Fruit fly (Drosophila melanogaster): Measurements from ENCODE around the gene CG33322.

The CG33322 gene

DNA sequence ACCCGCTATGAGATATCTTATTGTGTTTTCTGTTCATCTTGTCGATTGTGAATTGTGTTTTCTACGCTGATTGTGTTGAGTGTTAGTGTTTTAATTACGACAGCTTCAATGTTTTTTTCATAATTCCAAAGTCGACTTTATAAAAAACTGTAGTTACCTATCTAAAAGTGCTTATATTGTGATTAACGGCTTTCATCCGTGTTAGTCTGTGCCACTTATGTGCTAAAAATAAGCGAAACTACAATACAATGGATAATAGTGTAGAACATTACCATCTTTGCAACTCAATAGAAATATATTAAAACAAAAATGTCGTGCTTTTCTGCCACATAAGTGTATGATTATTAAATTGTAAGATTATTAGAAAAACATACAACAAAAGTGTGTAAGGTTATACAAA, at the start of gene CG33322:
TSS of gene CG33322 (minus strand) at position 101 of the 400 bp plus-strand sequence.
- TF ChIP-seq CG7271 (tag; optimal IDR thresholded peaks at IDR 0.05) (no peak), ase (GFP tag; IDR thresholded peaks at IDR 0.05) (no peak), CG15269 (tag; optimal IDR thresholded peaks at IDR 0.05) (no peak), MESR4 (GFP tag; optimal IDR thresholded peaks at IDR 0.05) (no peak), Usf (GFP tag; optimal IDR thresholded peaks at IDR 0.05) (no peak), salm (tag; optimal IDR thresholded peaks at IDR 0.05) (no peak), Xrp1 (GFP tag; IDR thresholded peaks at IDR 0.05) (no peak), sens-2 (GFP tag; IDR thresholded peaks at IDR 0.05) (no peak), CG9727 (GFP tag; optimal IDR thresholded peaks at IDR 0.05) (no peak), Trl (optimal IDR thresholded peaks at IDR 0.05) (no peak), Trl (GFP tag; optimal IDR thresholded peaks at IDR 0.05) (no peak), eyg (GFP tag; optimal IDR thresholded peaks at IDR 0.05) (no peak), lab (GFP tag; optimal IDR thresholded peaks at IDR 0.05) (no peak), odd (GFP tag; optimal IDR thresholded peaks at IDR 0.05) (no peak), sim (GFP tag; IDR thresholded peaks at IDR 0.05) (no peak), CG11696 (GFP tag; IDR thresholded peaks at IDR 0.05) (no peak), CG6254 (GFP tag; optimal IDR thresholded peaks at IDR 0.05) (no peak), CG3995 (GFP tag; optimal IDR thresholded peaks at IDR 0.05) (no peak), CG2202 (tag; optimal IDR thresholded peaks at IDR 0.05) (no peak)

DNA sequence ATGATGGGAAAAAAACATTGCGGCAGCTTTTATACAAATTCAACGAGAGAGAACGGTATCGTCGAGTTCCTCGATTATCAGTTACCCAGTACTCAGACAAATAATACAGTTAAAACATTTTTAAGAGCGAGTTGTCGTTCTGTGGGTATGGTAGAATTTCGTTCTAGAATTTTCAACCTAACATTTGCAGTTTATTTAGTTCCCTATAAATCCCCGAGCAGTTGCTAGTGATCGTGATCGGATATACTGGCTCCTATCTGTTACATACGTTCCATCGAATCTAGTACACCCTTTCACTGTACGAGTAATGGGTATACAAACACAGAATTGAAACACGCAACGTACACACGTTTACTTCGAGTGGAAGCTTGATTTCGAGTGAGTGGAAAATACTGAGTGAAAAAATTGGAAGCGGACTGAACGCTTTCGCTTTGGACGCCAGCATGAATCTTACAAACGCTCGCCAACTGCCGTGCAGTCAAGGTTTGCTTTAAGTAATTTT, 48.8 kb upstream of the CG33322 start, which contains the start of gene CG9338:
TSS of gene CG9338 (plus strand) at position 452 of the 502 bp plus-strand sequence.
- TF ChIP-seq gce (GFP tag; IDR thresholded peaks at IDR 0.05) (peak; percentile 72; the same call in 2 of the 3 replicates), B-H2 (GFP tag; optimal IDR thresholded peaks at IDR 0.05) (peak; percentile 79), crol (GFP tag; IDR thresholded peaks at IDR 0.05) (no peak), twi (tag; optimal IDR thresholded peaks at IDR 0.05) (peak; percentile 46), CG2875 (GFP tag; optimal IDR thresholded peaks at IDR 0.05) (peak; percentile 14), HmgD (GFP tag; optimal IDR thresholded peaks at IDR 0.05) (peak; percentile 64), CG3838 (GFP tag; optimal IDR thresholded peaks at IDR 0.05) (peak; percentile 62), CG6654 (GFP tag; optimal IDR thresholded peaks at IDR 0.05) (peak; percentile 80), bowl (GFP tag; IDR thresholded peaks at IDR 0.05) (peak; percentile 31; the same call in 1 of the 2 replicates), pita (GFP tag; optimal IDR thresholded peaks at IDR 0.05) (no peak), br (optimal IDR thresholded peaks at IDR 0.05) (no peak), CG16863 (GFP tag; optimal IDR thresholded peaks at IDR 0.05) (peak; percentile 77), ci (GFP tag; IDR thresholded peaks at IDR 0.05) (peak; percentile 81), sens-2 (GFP tag; IDR thresholded peaks at IDR 0.05) (0 out of 2 replicates have a peak, but pooled peaks have one; percentile 11), CG10565 (GFP tag; optimal IDR thresholded peaks at IDR 0.05) (peak; percentile 27), CrebB (tag; optimal IDR thresholded peaks at IDR 0.05) (peak; percentile 76), dm (GFP tag; optimal IDR thresholded peaks at IDR 0.05) (peak; percentile 64), tio (GFP tag; optimal IDR thresholded peaks at IDR 0.05) (peak; percentile 54), Meics (GFP tag; optimal IDR thresholded peaks at IDR 0.05) (peak; percentile 95), CG16815 (GFP tag; optimal IDR thresholded peaks at IDR 0.05) (peak; percentile 53), tgo (GFP tag; IDR thresholded peaks at IDR 0.05) (peak; percentile 81), CG31224 (GFP tag; IDR thresholded peaks at IDR 0.05) (peak; percentile 91), wdn (GFP tag; IDR thresholded peaks at IDR 0.05) (peak; percentile 57), CG11696 (GFP tag; IDR thresholded peaks at IDR 0.05) (peak; percentile 82), CG17568 (GFP tag; optimal IDR thresholded peaks at IDR 0.05) (peak; percentile 85), CG2199 (GFP tag; IDR thresholded peaks at IDR 0.05) (peak; percentile 86), TFAM (GFP tag; optimal IDR thresholded peaks at IDR 0.05) (peak; percentile 68), jumu (GFP tag; optimal IDR thresholded peaks at IDR 0.05) (peak; percentile 73), CG13894 (tag; optimal IDR thresholded peaks at IDR 0.05) (peak; percentile 90), fd96Cb (tag; optimal IDR thresholded peaks at IDR 0.05) (peak; percentile 88), CG17385 (GFP tag; optimal IDR thresholded peaks at IDR 0.05) (peak; percentile 73), CG15073 (GFP tag; optimal IDR thresholded peaks at IDR 0.05) (no peak), Max (GFP tag; optimal IDR thresholded peaks at IDR 0.05) (peak; percentile 72), nau (GFP tag; optimal IDR thresholded peaks at IDR 0.05) (peak; percentile 96), Gug (GFP tag; IDR thresholded peaks at IDR 0.05) (peak; percentile 87)

Measured in whole organism, embryonic.